Worm (Caenorhabditis elegans) whole organism, L4 larva: Measurements from ENCODE around the gene tsp-3.

ENCODE experiments used
- D1046.2 ChIP-seq: fragments of 200-800 bp; sonication (Bioruptor generic); IDR thresholded peaks from 2 replicates; pipeline ENCODE4 v1.3.6; 2022; ENCODE audit warnings: missing genetic modification characterization, missing compliant biosample characterization
- F49E8.2 ChIP-seq: sonication (generic microtip); optimal IDR thresholded peaks from 2 replicates; lab custom pipeline; 2016; ENCODE audit warnings: missing compliant biosample characterization, mild to moderate bottlenecking, missing genetic modification characterization, borderline replicate concordance
- R02D3.7 ChIP-seq: fragments of 150-350 bp; sonication (generic microtip); optimal IDR thresholded peaks from 3 replicates; lab custom pipeline; 2014; ENCODE audit warnings: missing biosample characterization, missing genetic modification characterization
- T20F7.1 ChIP-seq: fragments of 200-800 bp; sonication (Bioruptor generic); optimal IDR thresholded peaks from 2 replicates; lab custom pipeline; 2018; ENCODE audit warnings: mild to moderate bottlenecking, missing genetic modification characterization, missing compliant biosample characterization
- Y105C5A.15 ChIP-seq: fragments of 200-800 bp; sonication (Bioruptor generic); IDR thresholded peaks from 2 replicates; pipeline ENCODE4 v1.3.6; 2022; ENCODE audit warnings: missing genetic modification characterization, missing compliant biosample characterization
- Y48G9A.11 ChIP-seq: fragments of 200-800 bp; sonication (Bioruptor generic); IDR thresholded peaks from 2 replicates; pipeline ENCODE4 v1.3.6; 2022; ENCODE audit warnings: missing genetic modification reagents, missing genetic modification characterization, missing compliant biosample characterization
- Y75B8A.6 ChIP-seq: fragments of 200-800 bp; sonication (Bioruptor generic); IDR thresholded peaks from 2 replicates; pipeline ENCODE4 v1.3.6; 2022; ENCODE audit warnings: missing genetic modification reagents, missing genetic modification characterization, missing compliant biosample characterization
- ZK546.5 ChIP-seq, 2 experiments: sonication (generic microtip); optimal IDR thresholded peaks; 2 replicates each; lab custom pipeline; 2017; ENCODE audit warnings: missing biosample characterization in 2 of 2, missing genetic modification characterization in 2 of 2
- aha-1 ChIP-seq: fragments of 150-350 bp; peaks from one replicate; lab custom pipeline; 2014; ENCODE audit warnings: missing biosample characterization, missing genetic modification characterization
- aly-2 ChIP-seq: sonication (generic microtip); optimal IDR thresholded peaks from 2 replicates; lab custom pipeline; 2018; ENCODE audit warnings: missing biosample characterization, missing genetic modification characterization
- arid-1 ChIP-seq: fragments of 200-800 bp; sonication (Bioruptor generic); conservative IDR thresholded peaks from 2 replicates; pipeline ENCODE4 v1.3.6; 2022; ENCODE audit warnings: missing genetic modification reagents, missing genetic modification characterization, missing compliant biosample characterization
- attf-4 ChIP-seq: sonication (generic microtip); optimal IDR thresholded peaks from 3 replicates; lab custom pipeline; 2017; ENCODE audit warnings: missing biosample characterization, missing genetic modification characterization
- ceh-20 ChIP-seq: fragments of 200-800 bp; sonication (Bioruptor generic); IDR thresholded peaks from 2 replicates; pipeline ENCODE4 v1.3.6; 2022; ENCODE audit warnings: missing genetic modification reagents, missing genetic modification characterization, missing compliant biosample characterization
- ceh-44 ChIP-seq: fragments of 200-800 bp; sonication (Bioruptor generic); IDR thresholded peaks from 2 replicates; pipeline ENCODE4 v1.3.6; 2022; ENCODE audit warnings: missing genetic modification reagents, missing genetic modification characterization, missing compliant biosample characterization
- ceh-82 ChIP-seq: sonication (generic microtip); optimal IDR thresholded peaks from 2 replicates; lab custom pipeline; 2017; ENCODE audit warnings: missing biosample characterization, missing genetic modification characterization
- ces-1 ChIP-seq: fragments of 150-350 bp; sonication (generic microtip); optimal IDR thresholded peaks from 4 replicates; lab custom pipeline; 2014; ENCODE audit warnings: missing biosample characterization, missing genetic modification reagents, missing genetic modification characterization
- daf-12 ChIP-seq: fragments of 150-350 bp; optimal IDR thresholded peaks from 2 replicates; lab custom pipeline; 2014; ENCODE audit warnings: missing biosample characterization, missing genetic modification reagents, missing genetic modification characterization
- daf-19 ChIP-seq: fragments of 200-800 bp; sonication (Bioruptor generic); conservative IDR thresholded peaks from 2 replicates; pipeline ENCODE4 v1.3.6; 2022; ENCODE audit warnings: missing genetic modification characterization, missing compliant biosample characterization
- daf-8 ChIP-seq: fragments of 200-800 bp; sonication (Bioruptor generic); IDR thresholded peaks from 2 replicates; pipeline ENCODE4 v1.3.6; 2022; ENCODE audit warnings: missing genetic modification characterization, missing compliant biosample characterization
- dmd-9 ChIP-seq: fragments of 200-800 bp; sonication (Bioruptor generic); IDR thresholded peaks from 2 replicates; pipeline ENCODE4 v1.3.6; 2022; ENCODE audit warnings: missing genetic modification reagents, missing genetic modification characterization, missing compliant biosample characterization
- egl-43 ChIP-seq: fragments of 200-800 bp; sonication (Bioruptor generic); IDR thresholded peaks from 2 replicates; pipeline ENCODE4 v1.3.6; 2022; ENCODE audit warnings: missing genetic modification reagents, missing genetic modification characterization, missing compliant biosample characterization
- fkh-10 ChIP-seq: fragments of 150-350 bp; optimal IDR thresholded peaks from 2 replicates; lab custom pipeline; 2014; ENCODE audit warnings: missing biosample characterization, missing genetic modification reagents, missing genetic modification characterization
- fos-1 ChIP-seq: fragments of 150-350 bp; optimal IDR thresholded peaks from 2 replicates; lab custom pipeline; 2014; ENCODE audit warnings: missing biosample characterization, missing genetic modification characterization
- gei-8 ChIP-seq: fragments of 200-800 bp; sonication (Bioruptor generic); optimal IDR thresholded peaks from 2 replicates; lab custom pipeline; 2018; ENCODE audit warnings: mild to moderate bottlenecking, missing genetic modification characterization, missing compliant biosample characterization
- hlh-11 ChIP-seq: fragments of 200-800 bp; sonication (Bioruptor generic); optimal IDR thresholded peaks from 2 replicates; lab custom pipeline; 2018; ENCODE audit warnings: mild to moderate bottlenecking, missing genetic modification characterization, missing compliant biosample characterization
- hlh-30 ChIP-seq: sonication (generic microtip); optimal IDR thresholded peaks from 2 replicates; lab custom pipeline; 2017; ENCODE audit warnings: antibody characterized with exemption, mild to moderate bottlenecking, missing genetic modification characterization, missing compliant biosample characterization; ENCODE audit not compliant: insufficient read depth
- lim-7 ChIP-seq: fragments of 200-800 bp; sonication (Bioruptor generic); IDR thresholded peaks from 2 replicates; pipeline ENCODE4 v1.3.6; 2022; ENCODE audit warnings: missing genetic modification characterization, missing compliant biosample characterization
- lin-1 ChIP-seq: fragments of 200-800 bp; sonication (Bioruptor generic); IDR thresholded peaks from 2 replicates; pipeline ENCODE4 v1.3.6; 2022; ENCODE audit warnings: missing genetic modification reagents, missing genetic modification characterization, missing compliant biosample characterization
- lin-15B ChIP-seq: fragments of 150-350 bp; sonication (generic microtip); optimal IDR thresholded peaks from 3 replicates; lab custom pipeline; 2014; ENCODE audit warnings: missing biosample characterization, missing genetic modification characterization
- lin-29 ChIP-seq: fragments of 200-800 bp; sonication (Bioruptor generic); IDR thresholded peaks from 2 replicates; pipeline ENCODE4 v1.3.6; 2022; ENCODE audit warnings: missing genetic modification reagents, missing genetic modification characterization, missing compliant biosample characterization
- lir-3 ChIP-seq: sonication (generic microtip); optimal IDR thresholded peaks from 2 replicates; lab custom pipeline; 2016; ENCODE audit warnings: mild to moderate bottlenecking, missing genetic modification characterization, missing compliant biosample characterization
- lsy-2 ChIP-seq, 2 experiments: fragments of 150-350 bp in 1 of 2; sonication (generic microtip) in 1 of 2; optimal IDR thresholded peaks; 2 replicates each; lab custom pipeline; 2014 to 2017; ENCODE audit warnings: missing biosample characterization in 2 of 2, missing genetic modification characterization in 2 of 2
- mdl-1 ChIP-seq, 2 experiments: fragments of 150-350 bp in 1 of 2; sonication (generic microtip) in 1 of 2; optimal IDR thresholded peaks; 2 replicates each; lab custom pipeline; 2014 to 2017; ENCODE audit warnings: missing biosample characterization in 2 of 2, missing genetic modification characterization in 2 of 2
- mdt-29 ChIP-seq: fragments of 200-800 bp; sonication (Bioruptor generic); IDR thresholded peaks from 2 replicates; pipeline ENCODE4 v1.3.6; 2022; ENCODE audit warnings: missing genetic modification reagents, missing genetic modification characterization, missing compliant biosample characterization
- mep-1 ChIP-seq: fragments of 150-350 bp; sonication (generic microtip); optimal IDR thresholded peaks from 3 replicates; lab custom pipeline; 2014; ENCODE audit warnings: missing biosample characterization, missing genetic modification characterization
- mxl-2 ChIP-seq: fragments of 200-800 bp; sonication (Bioruptor generic); conservative IDR thresholded peaks from 2 replicates; pipeline ENCODE4 v1.3.6; 2022; ENCODE audit warnings: missing genetic modification reagents, missing genetic modification characterization, missing compliant biosample characterization
- nhr-11 ChIP-seq: fragments of 150-350 bp; optimal IDR thresholded peaks from 2 replicates; lab custom pipeline; 2014; ENCODE audit warnings: missing biosample characterization, missing genetic modification characterization
- nhr-237 ChIP-seq: sonication (generic microtip); optimal IDR thresholded peaks from 2 replicates; lab custom pipeline; 2017; ENCODE audit warnings: missing biosample characterization, missing genetic modification characterization
- nhr-28 ChIP-seq: fragments of 150-350 bp; optimal IDR thresholded peaks from 2 replicates; lab custom pipeline; 2014; ENCODE audit warnings: missing biosample characterization, missing genetic modification characterization
- nhr-42 ChIP-seq: fragments of 200-800 bp; sonication (Bioruptor generic); IDR thresholded peaks from 2 replicates; pipeline ENCODE4 v1.3.6; 2022; ENCODE audit warnings: missing genetic modification characterization, missing compliant biosample characterization
- nhr-48 ChIP-seq: sonication (generic microtip); optimal IDR thresholded peaks from 2 replicates; lab custom pipeline; 2016; ENCODE audit warnings: mild to moderate bottlenecking, missing genetic modification characterization, missing compliant biosample characterization
- nhr-77 ChIP-seq: fragments of 150-350 bp; optimal IDR thresholded peaks from 2 replicates; lab custom pipeline; 2014; ENCODE audit warnings: missing biosample characterization, missing genetic modification characterization
- sdz-12 ChIP-seq: fragments of 200-800 bp; sonication (Bioruptor generic); optimal IDR thresholded peaks from 2 replicates; lab custom pipeline; 2018; ENCODE audit warnings: mild to moderate bottlenecking, missing genetic modification characterization, missing compliant biosample characterization
- set-16 ChIP-seq: fragments of 200-800 bp; sonication (Bioruptor generic); IDR thresholded peaks from 2 replicates; pipeline ENCODE4 v1.3.6; 2022; ENCODE audit warnings: missing genetic modification reagents, missing genetic modification characterization, missing compliant biosample characterization
- skn-1 ChIP-seq: fragments of 150-350 bp; optimal IDR thresholded peaks from 2 replicates; lab custom pipeline; 2014; ENCODE audit warnings: missing biosample characterization, missing genetic modification characterization
- snpc-1.2 ChIP-seq: fragments of 200-800 bp; sonication (Bioruptor generic); IDR thresholded peaks from 2 replicates; pipeline ENCODE4 v1.3.6; 2022; ENCODE audit warnings: missing genetic modification reagents, missing genetic modification characterization, missing compliant biosample characterization
- snpc-4 ChIP-seq: fragments of 150-350 bp; optimal IDR thresholded peaks from 2 replicates; lab custom pipeline; 2014; ENCODE audit warnings: missing biosample characterization, missing genetic modification characterization
- spr-1 ChIP-seq: sonication (generic microtip); optimal IDR thresholded peaks from 2 replicates; lab custom pipeline; 2016; ENCODE audit warnings: mild to moderate bottlenecking, missing genetic modification characterization, missing compliant biosample characterization
- spr-3 ChIP-seq: fragments of 200-800 bp; sonication (Bioruptor generic); optimal IDR thresholded peaks from 2 replicates; lab custom pipeline; 2018; ENCODE audit warnings: mild to moderate bottlenecking, missing genetic modification characterization, missing compliant biosample characterization
- tag-97 ChIP-seq: fragments of 200-800 bp; sonication (Bioruptor generic); IDR thresholded peaks from 2 replicates; pipeline ENCODE4 v1.3.6; 2022; ENCODE audit warnings: missing genetic modification characterization, missing compliant biosample characterization
- unc-130 ChIP-seq: sonication (generic microtip); optimal IDR thresholded peaks from 2 replicates; lab custom pipeline; 2016; ENCODE audit warnings: missing genetic modification reagents, missing genetic modification characterization, missing compliant biosample characterization
- unc-39 ChIP-seq: sonication (generic microtip); optimal IDR thresholded peaks from 2 replicates; lab custom pipeline; 2017; ENCODE audit warnings: missing biosample characterization, missing genetic modification characterization
- zip-2 ChIP-seq: fragments of 150-350 bp; optimal IDR thresholded peaks from 2 replicates; lab custom pipeline; 2014; ENCODE audit warnings: missing biosample characterization, missing genetic modification characterization
- ztf-11 ChIP-seq: fragments of 150-350 bp; optimal IDR thresholded peaks from 2 replicates; lab custom pipeline; 2014; ENCODE audit warnings: missing biosample characterization, missing genetic modification characterization

tsp-3 gene

DNA sequence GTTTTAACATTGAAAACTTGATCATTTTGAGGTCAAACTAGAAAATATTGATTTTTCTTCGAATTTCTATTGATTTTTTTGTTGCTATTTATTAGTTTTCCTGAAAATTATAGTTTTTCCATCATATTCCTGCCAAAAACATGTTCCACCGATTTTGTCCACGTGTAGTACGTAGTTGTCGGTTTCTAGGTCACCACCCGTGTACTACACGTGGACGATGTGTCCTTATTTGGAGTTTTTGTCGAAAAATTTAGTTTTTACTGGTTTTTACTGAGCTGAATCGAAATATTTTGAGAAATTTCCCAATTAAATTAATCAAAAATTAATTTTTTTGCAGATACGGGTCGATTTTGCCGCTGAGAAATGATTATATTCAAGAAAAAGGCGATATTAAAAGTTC is 24.7 kb upstream of the tsp-3 start (continued):
- TF ChIP-seq ceh-20 (GFP tag; lab: Robert Waterston, UW) (no peak), nhr-237 (tag; lab: Kevin White, UChicago) (no peak), daf-8 (GFP tag; lab: Robert Waterston, UW) (no peak), mxl-2 (no peak), D1046.2 (GFP tag; lab: Robert Waterston, UW) (no peak), ceh-82 (no peak), unc-39 (tag; lab: Kevin White, UChicago) (no peak), arid-1 (GFP tag; lab: Robert Waterston, UW) (no peak), skn-1 (tag; lab: Kevin White, UChicago) (no peak), hlh-30 (tag; lab: Kevin White, UChicago) (no peak), fkh-10 (GFP tag; lab: Kevin White, UChicago) (no peak), set-16 (GFP tag; lab: Robert Waterston, UW) (no peak), R02D3.7 (no peak), nhr-28 (tag; lab: Kevin White, UChicago) (no peak), snpc-4 (no peak), daf-12 (tag; lab: Kevin White, UChicago) (no peak), ZK546.5 (tag; optimal IDR thresholded peaks at IDR 0.05; lab: Kevin White, UChicago) (no peak), lin-15B (tag; lab: Kevin White, UChicago) (no peak), unc-130 (GFP tag; lab: Kevin White, UChicago) (peak; percentile 65), lim-7 (GFP tag; lab: Robert Waterston, UW) (no peak), gei-8 (GFP tag; lab: Kevin White, UChicago) (no peak), zip-2 (tag; lab: Kevin White, UChicago) (no peak), Y48G9A.11 (GFP tag; lab: Robert Waterston, UW) (peak; percentile 69), mep-1 (tag; lab: Kevin White, UChicago) (peak; percentile 38), Y105C5A.15 (GFP tag; lab: Robert Waterston, UW) (no peak), dmd-9 (GFP tag; lab: Robert Waterston, UW) (peak; percentile 90), aha-1 (tag; lab: Kevin White, UChicago) (no peak), mdl-1 (tag; optimal IDR thresholded peaks at IDR 0.05; lab: Kevin White, UChicago) (no peak), aly-2 (tag; lab: Kevin White, UChicago) (no peak), egl-43 (GFP tag; lab: Robert Waterston, UW) (no peak), lin-29 (GFP tag; lab: Robert Waterston, UW) (no peak), lsy-2 (tag; optimal IDR thresholded peaks at IDR 0.05; lab: Kevin White, UChicago) (peak in 1 of 2 experiments; percentile 68), Y75B8A.6 (GFP tag; lab: Robert Waterston, UW) (no peak), ceh-44 (GFP tag; lab: Robert Waterston, UW) (0 out of 2 replicates have a peak, but pooled peaks have one; percentile 29), nhr-42 (GFP tag; lab: Robert Waterston, UW) (no peak), spr-3 (GFP tag; lab: Kevin White, UChicago) (no peak), tag-97 (peak; percentile 82; the same call in 1 of the 2 replicates), spr-1 (no peak), lir-3 (tag; lab: Kevin White, UChicago) (no peak), hlh-11 (tag; lab: Kevin White, UChicago) (no peak), snpc-1.2 (no peak), lin-1 (GFP tag; lab: Robert Waterston, UW) (no peak), sdz-12 (no peak), ces-1 (GFP tag; lab: Kevin White, UChicago) (no peak), F49E8.2 (tag; lab: Kevin White, UChicago) (no peak), nhr-48 (tag; lab: Kevin White, UChicago) (no peak), daf-19 (GFP tag; lab: Robert Waterston, UW) (no peak), T20F7.1 (peak; percentile 59), fos-1 (tag; lab: Kevin White, UChicago) (no peak), nhr-77 (no peak), nhr-11 (tag; lab: Kevin White, UChicago) (no peak), attf-4 (tag; lab: Kevin White, UChicago) (no peak), ztf-11 (tag; lab: Kevin White, UChicago) (no peak), mdt-29 (GFP tag; lab: Robert Waterston, UW) (0 out of 2 replicates have a peak, but pooled peaks have one; percentile 41)
